Worm (Caenorhabditis elegans): ENCODE data around the gene ubxn-2.

Gene ubxn-2

DNA sequence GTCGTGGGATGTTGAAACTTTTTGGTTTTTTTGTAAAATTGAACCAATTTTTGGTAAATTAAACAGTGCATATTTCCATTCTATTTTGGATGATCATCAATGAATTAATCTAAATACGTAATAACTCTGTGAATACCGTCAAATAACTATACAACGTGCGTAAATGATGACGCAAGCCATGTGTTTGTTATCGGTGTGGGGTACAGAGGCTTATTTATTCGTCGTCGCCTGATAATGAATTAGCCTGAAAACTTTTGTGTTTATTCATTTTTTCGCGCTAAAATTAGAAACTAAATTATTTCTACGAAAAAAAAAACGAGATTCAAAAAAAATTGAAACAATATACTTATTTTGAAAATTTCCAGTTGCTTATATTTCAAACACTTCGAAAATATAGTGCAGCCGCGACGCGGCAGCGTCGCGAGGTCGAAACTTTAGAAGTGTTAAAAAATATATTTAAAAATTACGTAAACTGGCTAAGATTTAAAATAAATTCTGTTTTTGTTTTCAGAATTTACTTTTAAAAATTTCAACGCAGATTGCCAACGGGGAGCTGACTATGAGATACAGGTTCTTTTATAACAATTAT, 23.3 kb upstream of the ubxn-2 start:
- peak; percentile 28 for TF ChIP-seq zip-8 (tag; optimal IDR thresholded peaks at IDR 0.05)
- no peak for TF ChIP-seq cnd-1 (tag; optimal IDR thresholded peaks at IDR 0.05)

DNA sequence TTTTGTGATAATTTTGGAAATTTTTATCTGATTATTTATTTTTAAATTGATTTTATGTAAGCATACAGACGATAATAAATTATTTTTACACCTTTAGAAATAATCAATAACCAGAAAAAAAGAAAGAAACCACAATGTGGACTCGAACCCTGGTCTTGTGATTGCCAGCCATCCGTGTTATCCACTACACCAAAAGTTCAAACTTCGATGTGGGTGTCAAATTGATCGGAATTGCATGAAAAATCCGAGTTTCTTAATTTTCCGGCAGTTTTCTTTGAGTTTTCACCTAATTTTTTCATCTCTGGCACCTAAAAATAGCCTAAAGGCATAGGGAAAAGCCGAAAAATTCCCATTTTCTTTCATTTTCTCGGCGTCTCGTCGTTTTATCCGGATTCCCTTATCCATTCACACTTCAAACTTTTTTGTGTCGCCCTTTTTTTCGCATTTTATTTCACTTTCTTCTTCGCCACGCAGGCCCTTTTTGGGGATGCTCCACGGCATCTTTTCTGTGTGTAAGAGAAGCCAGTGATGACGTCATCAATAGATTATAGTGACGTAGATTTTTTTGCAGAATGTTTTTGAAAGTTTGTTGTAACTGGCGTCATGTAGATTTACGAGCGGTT, 21.9 kb upstream of the ubxn-2 start:
- TF ChIP-seq zip-8 (tag; optimal IDR thresholded peaks at IDR 0.05) (peak; percentile 88), cnd-1 (tag; optimal IDR thresholded peaks at IDR 0.05) (no peak)

DNA sequence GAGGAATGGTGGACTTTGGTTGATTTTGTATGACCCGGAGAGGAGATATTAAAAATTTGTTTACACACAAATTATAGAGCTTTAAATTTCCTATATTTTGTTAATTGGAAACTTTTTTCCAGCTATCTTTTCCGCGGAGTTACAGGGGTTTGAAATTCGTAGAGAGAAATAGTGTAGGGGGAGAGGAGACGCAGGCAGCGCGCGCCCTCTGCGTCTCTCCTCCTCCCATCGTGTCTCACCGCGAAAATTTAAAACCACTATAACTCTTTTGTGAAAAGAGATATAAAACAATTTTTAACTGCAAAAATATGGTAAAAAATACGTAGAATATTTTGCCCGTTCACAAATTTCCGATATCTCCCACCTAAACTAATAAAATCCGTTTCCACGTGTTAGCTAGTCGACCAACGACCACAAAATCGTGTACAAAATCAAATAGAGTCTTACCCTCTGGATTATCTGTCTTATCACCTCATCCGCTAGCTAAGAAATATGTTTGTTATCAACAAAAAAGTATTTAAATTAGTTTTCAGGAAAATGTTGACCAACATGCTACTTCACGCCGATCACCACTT, 16.9 kb upstream of the ubxn-2 start, which contains the start of gene nhr-277:
nhr-277 (plus strand) TSS at position 525 of the 575 bp plus-strand sequence.
- TF ChIP-seq unc-39 (tag; optimal IDR thresholded peaks at IDR 0.05) (no peak), lsy-2 (tag; optimal IDR thresholded peaks at IDR 0.05) (no peak), zip-8 (tag; optimal IDR thresholded peaks at IDR 0.05) (no peak), bed-3 (GFP tag; optimal IDR thresholded peaks at IDR 0.05) (no peak), ces-1 (GFP tag; optimal IDR thresholded peaks at IDR 0.05) (no peak), sptf-1 (tag; optimal IDR thresholded peaks at IDR 0.05) (no peak), blmp-1 (tag; optimal IDR thresholded peaks at IDR 0.05) (no peak), lin-13 (tag; optimal IDR thresholded peaks at IDR 0.05) (no peak), elt-1 (tag; optimal IDR thresholded peaks at IDR 0.05; ENCODE audit: borderline replicate concordance, insufficient read depth) (no peak), ceh-43 (GFP tag; optimal IDR thresholded peaks at IDR 0.05) (no peak), unc-62 (GFP tag; optimal IDR thresholded peaks at IDR 0.05) (no peak), nhr-28 (tag; optimal IDR thresholded peaks at IDR 0.05) (no peak)

DNA sequence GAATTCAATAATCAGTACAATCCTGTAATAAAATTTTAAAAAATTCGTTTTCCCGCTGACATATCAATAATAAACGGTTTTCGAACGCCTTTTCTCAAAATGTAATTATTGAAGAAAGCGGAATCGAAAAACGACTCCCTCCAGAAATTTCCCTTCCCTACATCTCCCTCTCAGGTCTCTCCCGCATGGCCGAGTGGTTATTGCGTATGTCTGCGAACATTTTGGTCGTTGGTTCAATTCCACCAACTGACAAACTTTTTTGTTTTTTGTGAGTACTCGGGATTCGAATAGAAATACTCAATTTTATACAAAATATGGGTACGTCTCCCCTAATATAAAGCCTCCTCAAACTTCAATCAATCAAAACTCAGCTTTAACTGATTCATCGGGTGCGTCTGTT, 14.4 kb upstream of the ubxn-2 start:
- peak; percentile 27 for TF ChIP-seq sptf-1 (tag; optimal IDR thresholded peaks at IDR 0.05)
- TF ChIP-seq M03D4.4 (tag; optimal IDR thresholded peaks at IDR 0.05), result peak; percentile 29
- TF ChIP-seq drap-1 (GFP tag; optimal IDR thresholded peaks at IDR 0.05), result peak; percentile 1

DNA sequence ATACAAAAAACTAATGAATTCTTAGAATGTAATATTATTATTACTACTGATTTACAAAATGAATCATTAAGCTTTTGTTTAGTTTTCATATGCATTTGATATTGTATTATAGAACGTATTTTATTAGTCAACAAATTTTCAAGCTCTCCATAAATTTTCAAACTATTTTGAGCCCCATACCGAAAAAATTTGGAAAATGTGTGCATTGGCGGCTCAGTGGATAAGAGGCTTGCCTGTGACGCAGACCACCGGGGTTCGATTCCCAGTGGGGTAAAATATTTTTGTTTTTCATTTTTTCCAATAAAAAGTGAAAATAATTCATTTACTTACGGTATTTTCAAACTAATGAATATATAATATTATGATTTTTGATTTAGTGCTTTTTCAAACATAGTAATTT, 12.8 kb upstream of the ubxn-2 start:
- no peak for TF ChIP-seq cnd-1 (tag; optimal IDR thresholded peaks at IDR 0.05)
- TF ChIP-seq nhr-12 (tag; optimal IDR thresholded peaks at IDR 0.05), result no peak

DNA sequence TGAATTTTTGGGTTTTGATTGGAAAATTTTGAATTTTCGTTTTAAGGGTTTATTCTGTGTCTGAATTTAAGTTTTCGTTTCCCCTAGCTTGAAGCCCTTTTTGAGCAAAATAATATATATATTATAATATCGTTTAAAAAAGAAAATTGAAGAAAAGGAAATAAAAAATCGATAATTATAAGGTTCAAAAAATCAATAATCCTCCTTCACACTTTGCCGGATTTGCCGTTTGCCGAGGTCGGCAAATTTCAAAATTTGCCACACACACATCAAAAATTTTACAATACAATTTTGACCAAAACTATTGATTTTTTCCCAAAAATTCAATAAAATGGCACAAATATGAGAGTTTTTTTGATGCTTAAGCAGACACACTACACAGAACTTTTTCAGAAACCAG, 11.0 kb upstream of the ubxn-2 start:
- TF ChIP-seq flh-1 (GFP tag; optimal IDR thresholded peaks at IDR 0.05), result no peak
- TF ChIP-seq ztf-11 (tag; optimal IDR thresholded peaks at IDR 0.05), result no peak
- TF ChIP-seq mab-5 (tag; optimal IDR thresholded peaks at IDR 0.05), result no peak
- no peak for TF ChIP-seq bed-3 (GFP tag; optimal IDR thresholded peaks at IDR 0.05)
- no peak for TF ChIP-seq ces-1 (GFP tag; optimal IDR thresholded peaks at IDR 0.05)
- TF ChIP-seq mls-2 (tag; optimal IDR thresholded peaks at IDR 0.05), result no peak
- TF ChIP-seq unc-39 (tag; optimal IDR thresholded peaks at IDR 0.05), result no peak
- no peak for TF ChIP-seq elt-1 (tag; optimal IDR thresholded peaks at IDR 0.05; ENCODE audit: borderline replicate concordance, insufficient read depth)
- TF ChIP-seq nhr-2 (tag; optimal IDR thresholded peaks at IDR 0.05), result no peak
- no peak for TF ChIP-seq lin-32 (GFP tag; optimal IDR thresholded peaks at IDR 0.05)
- TF ChIP-seq blmp-1 (tag; optimal IDR thresholded peaks at IDR 0.05), result no peak
- TF ChIP-seq elt-3 (tag; optimal IDR thresholded peaks at IDR 0.05), result no peak
- no peak for TF ChIP-seq zip-8 (tag; optimal IDR thresholded peaks at IDR 0.05)
- no peak for TF ChIP-seq tbx-8 (GFP tag; optimal IDR thresholded peaks at IDR 0.05)

DNA sequence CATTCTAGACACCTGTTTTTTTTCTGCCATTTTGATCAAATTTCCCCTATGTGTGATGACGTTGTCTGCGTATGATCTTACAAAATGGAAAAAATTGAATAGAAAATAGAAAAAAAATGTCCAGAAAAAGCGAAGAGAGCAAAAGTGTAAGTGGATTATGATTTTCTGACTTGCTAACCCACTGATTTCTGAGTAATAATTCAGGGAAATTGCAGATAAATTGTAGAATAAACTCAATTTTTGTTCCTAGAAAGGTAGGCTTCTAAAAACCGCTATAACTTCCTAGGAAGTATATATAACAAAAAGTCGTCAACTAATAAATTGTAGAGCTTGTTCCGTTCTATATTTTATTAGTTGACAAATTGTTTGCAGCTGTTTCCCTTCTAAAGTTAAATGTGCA, 9.1 kb upstream of the ubxn-2 start:
- TF ChIP-seq pha-4 (tag; optimal IDR thresholded peaks at IDR 0.05) (no peak), sptf-1 (tag; optimal IDR thresholded peaks at IDR 0.05) (no peak), tbx-8 (GFP tag; optimal IDR thresholded peaks at IDR 0.05) (no peak), mep-1 (tag; optimal IDR thresholded peaks at IDR 0.05) (no peak), cnd-1 (tag; optimal IDR thresholded peaks at IDR 0.05) (no peak), nhr-28 (tag; optimal IDR thresholded peaks at IDR 0.05) (no peak), ceh-83 (GFP tag; optimal IDR thresholded peaks at IDR 0.05) (no peak), elt-1 (tag; optimal IDR thresholded peaks at IDR 0.05; ENCODE audit: borderline replicate concordance, insufficient read depth) (no peak), lin-13 (tag; optimal IDR thresholded peaks at IDR 0.05) (no peak), unc-62 (GFP tag; optimal IDR thresholded peaks at IDR 0.05) (no peak), nhr-2 (tag; optimal IDR thresholded peaks at IDR 0.05) (no peak), sem-2 (GFP tag; optimal IDR thresholded peaks at IDR 0.05) (no peak), nhr-76 (tag; optimal IDR thresholded peaks at IDR 0.05) (no peak), unc-120 (tag; optimal IDR thresholded peaks at IDR 0.05; ENCODE audit: poor library complexity, severe bottlenecking) (no peak), flh-1 (GFP tag; optimal IDR thresholded peaks at IDR 0.05) (no peak), lin-32 (GFP tag; optimal IDR thresholded peaks at IDR 0.05) (no peak), nhr-237 (tag; optimal IDR thresholded peaks at IDR 0.05) (no peak), bed-3 (GFP tag; optimal IDR thresholded peaks at IDR 0.05) (no peak), blmp-1 (tag; optimal IDR thresholded peaks at IDR 0.05) (no peak), mab-5 (tag; optimal IDR thresholded peaks at IDR 0.05) (no peak)

Data from whole organism, mixed stage, embryonic.